Worm (Caenorhabditis elegans) whole organism, mixed stage, embryonic: Measurements from ENCODE around the gene Y26G10.5.

Experiments
- M03D4.4 ChIP-seq: sonication (generic microtip); optimal IDR thresholded peaks from 2 replicates; lab custom pipeline; 2017; ENCODE audit warnings: mild to moderate bottlenecking, missing genetic modification characterization, missing compliant biosample characterization
- bed-3 ChIP-seq: fragments of 200-800 bp; sonication (Bioruptor generic); optimal IDR thresholded peaks from 3 replicates; lab custom pipeline; 2018; ENCODE audit warnings: mild to moderate bottlenecking, missing genetic modification characterization, moderate library complexity, missing compliant biosample characterization
- blmp-1 ChIP-seq: fragments of 150-350 bp; optimal IDR thresholded peaks from 2 replicates; lab custom pipeline; 2014; ENCODE audit warnings: missing biosample characterization, missing genetic modification characterization
- ceh-39 ChIP-seq: fragments of 150-350 bp; optimal IDR thresholded peaks from 2 replicates; lab custom pipeline; 2014; ENCODE audit warnings: missing biosample characterization, missing genetic modification characterization
- ceh-43 ChIP-seq: fragments of 200-800 bp; sonication (Bioruptor generic); optimal IDR thresholded peaks from 2 replicates; lab custom pipeline; 2018; ENCODE audit warnings: mild to moderate bottlenecking, missing genetic modification characterization, moderate library complexity, missing compliant biosample characterization
- ceh-83 ChIP-seq: fragments of 200-800 bp; sonication (Bioruptor generic); optimal IDR thresholded peaks from 2 replicates; lab custom pipeline; 2018; ENCODE audit warnings: mild to moderate bottlenecking, missing genetic modification characterization, missing compliant biosample characterization
- ces-1 ChIP-seq: fragments of 150-350 bp; optimal IDR thresholded peaks from 2 replicates; lab custom pipeline; 2014; ENCODE audit warnings: missing biosample characterization, missing genetic modification reagents, missing genetic modification characterization
- cnd-1 ChIP-seq: fragments of 200-800 bp; sonication (Bioruptor generic); optimal IDR thresholded peaks from 2 replicates; lab custom pipeline; 2018; ENCODE audit warnings: mild to moderate bottlenecking, missing genetic modification characterization, missing compliant biosample characterization
- elt-1 ChIP-seq: sonication (generic microtip); optimal IDR thresholded peaks from 2 replicates; lab custom pipeline; 2017; ENCODE audit warnings: missing genetic modification characterization, mild to moderate bottlenecking, missing compliant biosample characterization, antibody characterized with exemption, moderate library complexity, borderline replicate concordance; ENCODE audit not compliant: insufficient read depth
- flh-1 ChIP-seq: fragments of 200-800 bp; sonication (Bioruptor generic); optimal IDR thresholded peaks from 2 replicates; lab custom pipeline; 2018; ENCODE audit warnings: mild to moderate bottlenecking, missing genetic modification characterization, moderate library complexity, missing compliant biosample characterization
- hlh-1 ChIP-seq: fragments of 150-350 bp; optimal IDR thresholded peaks from 2 replicates; lab custom pipeline; 2014; ENCODE audit warnings: missing biosample characterization, missing genetic modification reagents, missing genetic modification characterization
- lin-13 ChIP-seq: fragments of 150-350 bp; optimal IDR thresholded peaks from 2 replicates; lab custom pipeline; 2014; ENCODE audit warnings: missing biosample characterization, missing genetic modification characterization
- lin-32 ChIP-seq: fragments of 200-800 bp; sonication (Bioruptor generic); optimal IDR thresholded peaks from 2 replicates; lab custom pipeline; 2018; ENCODE audit warnings: mild to moderate bottlenecking, missing genetic modification characterization, missing compliant biosample characterization
- lsy-2 ChIP-seq: fragments of 150-350 bp; optimal IDR thresholded peaks from 2 replicates; lab custom pipeline; 2014; ENCODE audit warnings: missing biosample characterization, missing genetic modification characterization
- mab-5 ChIP-seq: fragments of 150-350 bp; optimal IDR thresholded peaks from 2 replicates; lab custom pipeline; 2014; ENCODE audit warnings: missing biosample characterization, missing genetic modification characterization
- mep-1 ChIP-seq: fragments of 150-350 bp; optimal IDR thresholded peaks from 2 replicates; lab custom pipeline; 2017; ENCODE audit warnings: missing biosample characterization, missing genetic modification reagents, missing genetic modification characterization, inconsistent platforms
- mls-2 ChIP-seq: sonication (generic microtip); optimal IDR thresholded peaks from 2 replicates; lab custom pipeline; 2016; ENCODE audit warnings: mild to moderate bottlenecking, missing genetic modification characterization, moderate library complexity, missing compliant biosample characterization
- nhr-12 ChIP-seq: fragments of 150-350 bp; optimal IDR thresholded peaks from 2 replicates; lab custom pipeline; 2014; ENCODE audit warnings: missing biosample characterization, missing genetic modification characterization
- nhr-2 ChIP-seq: fragments of 150-350 bp; optimal IDR thresholded peaks from 2 replicates; lab custom pipeline; 2014; ENCODE audit warnings: missing biosample characterization, missing genetic modification characterization
- nhr-237 ChIP-seq: fragments of 150-350 bp; optimal IDR thresholded peaks from 2 replicates; lab custom pipeline; 2014; ENCODE audit warnings: missing biosample characterization, missing genetic modification characterization
- nhr-28 ChIP-seq: fragments of 150-350 bp; optimal IDR thresholded peaks from 2 replicates; lab custom pipeline; 2014; ENCODE audit warnings: missing biosample characterization, missing genetic modification characterization
- nhr-76 ChIP-seq: sonication (generic microtip); optimal IDR thresholded peaks from 2 replicates; lab custom pipeline; 2017; ENCODE audit warnings: missing biosample characterization, missing genetic modification characterization
- pha-4 ChIP-seq: fragments of 150-350 bp; optimal IDR thresholded peaks from 2 replicates; lab custom pipeline; 2018; ENCODE audit warnings: missing biosample characterization, missing genetic modification reagents, missing genetic modification characterization
- sem-2 ChIP-seq: fragments of 200-800 bp; sonication (Bioruptor generic); optimal IDR thresholded peaks from 2 replicates; lab custom pipeline; 2018; ENCODE audit warnings: mild to moderate bottlenecking, missing genetic modification characterization, missing compliant biosample characterization
- snpc-4 ChIP-seq: fragments of 150-350 bp; optimal IDR thresholded peaks from 2 replicates; lab custom pipeline; 2014; ENCODE audit warnings: missing biosample characterization, missing genetic modification characterization
- sptf-1 ChIP-seq: sonication (generic microtip); optimal IDR thresholded peaks from 2 replicates; lab custom pipeline; 2017; ENCODE audit warnings: mild to moderate bottlenecking, missing genetic modification characterization, moderate library complexity, missing compliant biosample characterization
- tbx-8 ChIP-seq: fragments of 200-800 bp; sonication (Bioruptor generic); optimal IDR thresholded peaks from 2 replicates; lab custom pipeline; 2018; ENCODE audit warnings: mild to moderate bottlenecking, missing genetic modification characterization, moderate library complexity, missing compliant biosample characterization
- unc-120 ChIP-seq: sonication (generic microtip); optimal IDR thresholded peaks from 2 replicates; lab custom pipeline; 2017; ENCODE audit warnings: missing genetic modification characterization, missing compliant biosample characterization; ENCODE audit not compliant: poor library complexity, severe bottlenecking
- unc-39 ChIP-seq: fragments of 150-350 bp; optimal IDR thresholded peaks from 2 replicates; lab custom pipeline; 2014; ENCODE audit warnings: missing biosample characterization, missing genetic modification characterization
- unc-62 ChIP-seq: fragments of 150-350 bp; optimal IDR thresholded peaks from 2 replicates; lab custom pipeline; 2014; ENCODE audit warnings: missing biosample characterization, missing genetic modification reagents, missing genetic modification characterization
- zip-8 ChIP-seq: fragments of 150-350 bp; optimal IDR thresholded peaks from 2 replicates; lab custom pipeline; 2014; ENCODE audit warnings: missing biosample characterization, missing genetic modification characterization

Y26G10.5 gene

DNA sequence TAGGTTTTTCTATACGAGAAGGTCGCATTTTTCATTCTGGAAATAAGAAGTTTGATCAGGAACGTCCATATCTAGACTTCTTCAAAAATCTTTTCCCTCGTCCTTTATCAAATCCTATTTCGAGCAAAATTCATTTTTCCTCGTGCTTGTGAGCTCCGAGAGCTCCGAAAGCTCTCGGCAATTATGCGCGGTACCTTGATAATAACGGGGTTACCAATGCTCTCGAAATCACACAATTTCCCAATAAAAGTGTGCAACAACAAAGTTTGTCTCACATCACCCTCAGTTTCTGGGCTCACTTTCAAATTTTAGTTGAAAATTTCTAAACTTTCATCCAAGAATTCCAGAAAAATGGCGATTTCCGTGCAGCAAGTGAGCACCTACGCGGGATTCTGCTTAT is 32.1 kb downstream of the Y26G10.5 start, which contains the start of gene str-89:
Gene str-89, plus strand, starts transcription at position 301 of the 400 bp plus-strand sequence.
- TF ChIP-seq sptf-1 (tag; lab: Kevin White, UChicago) = no peak
- TF ChIP-seq snpc-4 (tag; lab: Kevin White, UChicago) = no peak
- TF ChIP-seq unc-62 (GFP tag; lab: Kevin White, UChicago) = no peak
- no peak for TF ChIP-seq ceh-43 (GFP tag; lab: Kevin White, UChicago)
- no peak for TF ChIP-seq unc-120 (tag; lab: Kevin White, UChicago)
- TF ChIP-seq tbx-8 = no peak
- TF ChIP-seq ceh-83 (GFP tag; lab: Kevin White, UChicago) = no peak
- TF ChIP-seq nhr-12 (tag; lab: Kevin White, UChicago) = no peak
- TF ChIP-seq mep-1 = no peak
- TF ChIP-seq blmp-1 (tag; lab: Kevin White, UChicago) = no peak
- no peak for TF ChIP-seq lin-13 (tag; lab: Kevin White, UChicago)
- no peak for TF ChIP-seq nhr-2 (tag; lab: Kevin White, UChicago)
- no peak for TF ChIP-seq lsy-2
- TF ChIP-seq ces-1 (GFP tag; lab: Kevin White, UChicago) = no peak
- no peak for TF ChIP-seq M03D4.4
- no peak for TF ChIP-seq ceh-39 (tag; lab: Kevin White, UChicago)

DNA sequence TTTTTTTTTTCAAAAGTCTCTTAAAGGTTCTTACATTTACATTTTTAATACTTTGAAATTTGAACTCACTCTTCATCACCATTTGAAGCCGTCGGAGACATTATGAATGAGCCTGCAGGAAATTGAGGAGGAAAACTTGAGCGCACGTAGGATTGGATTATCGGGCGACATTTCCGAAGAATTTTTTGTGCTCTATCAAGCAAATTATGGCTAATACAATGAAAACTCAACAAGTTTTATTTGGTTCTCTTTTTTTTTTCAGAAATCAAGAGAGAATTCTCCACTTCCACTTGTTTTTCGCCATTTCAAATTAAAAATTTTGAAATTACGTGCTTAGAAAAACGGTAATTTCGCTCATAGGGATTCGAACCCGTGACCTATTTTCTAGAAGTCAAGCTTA is 33.0 kb downstream of the Y26G10.5 start, which contains the start of gene F59A1.12:
Gene F59A1.12, minus strand, starts transcription at position 101 of the 400 bp plus-strand sequence.
- TF ChIP-seq ceh-43 (GFP tag; lab: Kevin White, UChicago) (no peak), unc-120 (tag; lab: Kevin White, UChicago) (no peak), sem-2 (GFP tag; lab: Kevin White, UChicago) (no peak), ceh-39 (tag; lab: Kevin White, UChicago) (no peak), mep-1 (no peak), unc-62 (GFP tag; lab: Kevin White, UChicago) (no peak), hlh-1 (tag; lab: Kevin White, UChicago) (no peak), M03D4.4 (no peak), mls-2 (tag; lab: Kevin White, UChicago) (no peak), nhr-12 (tag; lab: Kevin White, UChicago) (no peak), lin-32 (GFP tag; lab: Kevin White, UChicago) (no peak), cnd-1 (tag; lab: Kevin White, UChicago) (no peak), zip-8 (no peak), pha-4 (tag; lab: Kevin White, UChicago) (no peak), tbx-8 (no peak), nhr-76 (tag; lab: Kevin White, UChicago) (no peak), mab-5 (tag; lab: Kevin White, UChicago) (no peak), bed-3 (no peak), nhr-2 (tag; lab: Kevin White, UChicago) (no peak)
- TF ChIP-seq, all 35 proteins: peak for 0

DNA sequence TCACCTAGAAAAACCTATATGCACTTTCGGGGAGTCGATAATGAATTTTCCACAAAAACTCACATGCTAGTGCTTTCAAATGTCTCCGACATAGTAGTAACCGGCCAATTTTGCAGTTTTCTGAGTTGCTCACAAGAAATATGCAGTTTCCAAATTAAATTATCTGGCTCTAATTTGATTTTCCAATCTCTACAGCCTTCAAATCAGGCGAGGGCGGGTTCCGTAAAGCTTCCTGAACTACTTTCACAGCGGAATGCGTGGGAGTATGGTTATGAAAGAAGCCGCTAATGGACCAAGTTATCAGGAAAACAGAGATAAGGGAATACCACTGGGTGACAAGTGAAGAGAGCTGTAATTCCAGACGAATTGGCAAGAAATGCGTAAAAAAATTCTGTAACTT is 34.7 kb downstream of the Y26G10.5 start, which contains the start of gene F59A1.11:
Gene F59A1.11, minus strand, starts transcription at position 101 of the 400 bp plus-strand sequence.
- TF ChIP-seq nhr-2 (tag; lab: Kevin White, UChicago) (no peak), unc-39 (tag; lab: Kevin White, UChicago) (no peak), mls-2 (tag; lab: Kevin White, UChicago) (no peak), ceh-83 (GFP tag; lab: Kevin White, UChicago) (no peak), sem-2 (GFP tag; lab: Kevin White, UChicago) (no peak), lin-32 (GFP tag; lab: Kevin White, UChicago) (no peak), ceh-43 (GFP tag; lab: Kevin White, UChicago) (no peak), nhr-76 (tag; lab: Kevin White, UChicago) (no peak), nhr-12 (tag; lab: Kevin White, UChicago) (no peak), lin-13 (tag; lab: Kevin White, UChicago) (no peak), flh-1 (no peak), snpc-4 (tag; lab: Kevin White, UChicago) (no peak), cnd-1 (tag; lab: Kevin White, UChicago) (no peak), elt-1 (tag; lab: Kevin White, UChicago) (no peak)

DNA sequence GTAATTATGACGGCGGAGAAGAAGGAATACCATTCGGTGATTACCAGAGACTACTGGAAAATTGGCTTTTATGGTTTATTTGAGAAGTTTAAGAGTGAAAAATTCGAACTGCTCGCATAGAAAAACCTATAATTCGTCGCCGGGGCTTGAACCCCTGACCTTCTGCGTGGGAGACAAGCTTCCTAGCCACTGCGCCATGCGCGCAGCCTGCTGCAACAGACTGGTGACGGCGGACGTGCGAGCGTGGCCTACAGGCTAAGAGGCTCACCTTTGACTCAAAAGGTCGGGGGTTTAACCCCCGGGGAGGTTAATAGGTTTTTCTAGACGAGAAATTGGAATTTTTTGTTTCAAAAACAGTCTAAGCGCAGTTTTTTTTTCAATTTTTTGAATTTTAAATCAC is 36.3 kb downstream of the Y26G10.5 start:
- TF ChIP-seq snpc-4 (tag; lab: Kevin White, UChicago) = no peak
- TF ChIP-seq unc-62 (GFP tag; lab: Kevin White, UChicago) = no peak
- TF ChIP-seq M03D4.4 = no peak
- no peak for TF ChIP-seq lin-32 (GFP tag; lab: Kevin White, UChicago)

DNA sequence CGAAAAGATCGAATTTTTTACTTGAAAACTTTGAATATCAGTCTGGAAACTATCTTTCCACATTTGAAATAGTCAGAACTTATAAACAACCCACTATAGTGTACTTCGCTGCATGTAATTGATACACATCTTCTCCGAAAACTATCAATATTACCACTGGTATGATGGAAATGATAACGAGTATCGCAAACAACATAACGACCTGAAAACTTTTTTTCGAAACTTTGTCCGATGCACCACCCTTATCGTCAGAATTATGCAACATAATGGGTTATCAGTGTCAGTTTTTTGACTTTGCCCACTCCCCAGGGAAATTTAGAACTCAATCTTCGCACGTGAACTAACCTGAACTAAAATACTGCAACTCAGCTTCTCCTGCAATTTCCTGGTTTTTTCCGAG is 38.4 kb downstream of the Y26G10.5 start:
- no peak for TF ChIP-seq nhr-237 (tag; lab: Kevin White, UChicago)
- TF ChIP-seq snpc-4 (tag; lab: Kevin White, UChicago) = no peak
- no peak for TF ChIP-seq nhr-28 (tag; lab: Kevin White, UChicago)
- no peak for TF ChIP-seq blmp-1 (tag; lab: Kevin White, UChicago)
- no peak for TF ChIP-seq hlh-1 (tag; lab: Kevin White, UChicago)
- no peak for TF ChIP-seq ceh-43 (GFP tag; lab: Kevin White, UChicago)
- TF ChIP-seq, all 35 proteins: peak for 0
